Worm (Caenorhabditis elegans) whole organism, L4 larva: ENCODE results near the gene kin-30.

Experiments used
- aha-1 ChIP-seq: fragments of 150-350 bp; peaks from one replicate; lab custom pipeline; 2014; ENCODE audit warnings: missing biosample characterization, missing genetic modification characterization
- attf-4 ChIP-seq: sonication (generic microtip); optimal IDR thresholded peaks from 3 replicates; lab custom pipeline; 2017; ENCODE audit warnings: missing biosample characterization, missing genetic modification characterization
- daf-12 ChIP-seq: fragments of 150-350 bp; optimal IDR thresholded peaks from 2 replicates; lab custom pipeline; 2014; ENCODE audit warnings: missing biosample characterization, missing genetic modification reagents, missing genetic modification characterization
- egl-27 ChIP-seq: sonication (generic microtip); optimal IDR thresholded peaks from 3 replicates; lab custom pipeline; 2017; ENCODE audit warnings: missing biosample characterization, missing genetic modification reagents, missing genetic modification characterization
- gei-8 ChIP-seq: fragments of 200-800 bp; sonication (Bioruptor generic); optimal IDR thresholded peaks from 2 replicates; lab custom pipeline; 2018; ENCODE audit warnings: mild to moderate bottlenecking, missing genetic modification characterization, missing compliant biosample characterization
- lim-7 ChIP-seq: fragments of 200-800 bp; sonication (Bioruptor generic); IDR thresholded peaks from 2 replicates; pipeline ENCODE4 v1.3.6; 2022; ENCODE audit warnings: missing genetic modification characterization, missing compliant biosample characterization
- lin-15B ChIP-seq: fragments of 150-350 bp; sonication (generic microtip); optimal IDR thresholded peaks from 3 replicates; lab custom pipeline; 2014; ENCODE audit warnings: missing biosample characterization, missing genetic modification characterization
- nhr-25 ChIP-seq: sonication (generic microtip); optimal IDR thresholded peaks from 2 replicates; lab custom pipeline; 2017; ENCODE audit warnings: missing genetic modification characterization, mild to moderate bottlenecking, missing compliant biosample characterization, antibody characterized with exemption, moderate library complexity, borderline replicate concordance; ENCODE audit not compliant: insufficient read depth
- unc-130 ChIP-seq: sonication (generic microtip); optimal IDR thresholded peaks from 2 replicates; lab custom pipeline; 2016; ENCODE audit warnings: missing genetic modification reagents, missing genetic modification characterization, missing compliant biosample characterization
- unc-62 ChIP-seq, 3 experiments: fragments of 150-350 bp in 1 of 3; sonication (generic microtip); optimal IDR thresholded peaks in 2 of 3; peaks in 1 of 3; 1 replicate in 1 of 3; 2 replicates in 2 of 3; lab custom pipeline; 2014 to 2017; ENCODE audit warnings: missing biosample characterization in 3 of 3, missing genetic modification characterization in 3 of 3, missing genetic modification reagents in 3 of 3, missing genotype in 1 of 3
- zag-1 ChIP-seq: fragments of 150-350 bp; optimal IDR thresholded peaks from 2 replicates; lab custom pipeline; 2014; ENCODE audit warnings: missing biosample characterization, missing genetic modification characterization
- ztf-11 ChIP-seq: fragments of 150-350 bp; optimal IDR thresholded peaks from 2 replicates; lab custom pipeline; 2014; ENCODE audit warnings: missing biosample characterization, missing genetic modification characterization

DNA sequence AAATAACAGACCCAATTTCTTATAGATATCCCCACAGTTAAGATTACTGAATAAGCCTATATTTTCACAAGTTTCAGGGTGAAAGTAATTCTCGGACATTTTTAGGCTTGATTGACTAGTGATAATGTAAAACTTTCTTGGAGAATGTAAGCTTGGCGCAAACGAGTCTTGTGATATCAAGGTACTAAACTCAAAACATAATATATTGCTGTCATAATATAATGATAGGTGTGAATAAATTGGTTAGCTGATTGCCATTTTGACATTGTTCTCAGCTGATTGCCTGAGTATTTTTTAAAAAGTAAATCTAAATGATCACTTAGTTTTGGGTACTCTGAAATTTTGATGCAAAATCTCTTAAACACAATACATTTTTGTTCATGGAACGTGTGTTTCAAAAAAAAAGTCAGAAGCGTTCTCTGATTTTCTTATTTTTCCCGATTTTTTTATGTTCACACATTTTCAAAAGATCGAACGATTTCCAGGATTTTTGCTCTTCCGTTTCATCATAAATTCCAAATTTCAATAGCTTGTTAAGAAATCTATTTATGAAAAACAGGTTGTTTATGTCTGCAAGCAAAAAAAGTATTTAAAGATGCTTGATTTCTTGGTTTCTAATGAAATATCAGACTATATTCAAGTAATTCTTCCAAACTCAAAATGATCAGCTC lies 36.9 kb downstream of the kin-30 start, which contains the start of the genes srw-19 and srx-51:
- no peak for TF ChIP-seq aha-1
- no peak for TF ChIP-seq egl-27 (tag; lab: Kevin White, UChicago)
- TF ChIP-seq unc-130: no peak
- no peak for TF ChIP-seq ztf-11 (tag; lab: Kevin White, UChicago)
- TF ChIP-seq attf-4 (tag; lab: Kevin White, UChicago): no peak
- TF ChIP-seq nhr-25 (tag; lab: Kevin White, UChicago): no peak
- TF ChIP-seq zag-1: no peak
- no peak for TF ChIP-seq daf-12
- TF ChIP-seq unc-62 (GFP tag; optimal IDR thresholded peaks at IDR 0.05 in 1 of 2; lab: Kevin White, UChicago): no peak
- no peak for TF ChIP-seq unc-62 (tag; optimal IDR thresholded peaks at IDR 0.05; lab: Kevin White, UChicago)
- TF ChIP-seq gei-8: no peak
- no peak for TF ChIP-seq lim-7 (GFP tag; lab: Robert Waterston, UW)
- no peak for TF ChIP-seq lin-15B (tag; lab: Kevin White, UChicago)
